Fruit fly (Drosophila melanogaster) whole organism, adult: ENCODE results near the gene CG32755.

ENCODE experiments used
- CG11617 ChIP-seq: fragments of 200-800 bp; sonication (Bioruptor generic); optimal IDR thresholded peaks from 2 replicates; lab custom pipeline; 2017; ENCODE audit warnings: mild to moderate bottlenecking, missing biosample characterization, missing genetic modification reagents, missing genetic modification characterization
- CG12768 ChIP-seq: fragments of 200-800 bp; sonication (Bioruptor generic); optimal IDR thresholded peaks from 2 replicates; lab custom pipeline; 2017; ENCODE audit warnings: missing biosample characterization, missing genetic modification characterization, mild to moderate bottlenecking, moderate library complexity, missing genetic modification reagents
- CG14711 ChIP-seq: fragments of 200-800 bp; sonication (Bioruptor generic); optimal IDR thresholded peaks from 2 replicates; lab custom pipeline; 2018; ENCODE audit warnings: missing biosample characterization, mild to moderate bottlenecking, missing genetic modification characterization, moderate library complexity
- CG1620 ChIP-seq: fragments of 200-800 bp; sonication (Bioruptor generic); optimal IDR thresholded peaks from 2 replicates; lab custom pipeline; 2016; ENCODE audit warnings: missing biosample characterization, missing genetic modification characterization
- CG33017 ChIP-seq: fragments of 200-800 bp; sonication (Bioruptor generic); optimal IDR thresholded peaks from 2 replicates; lab custom pipeline; 2018; ENCODE audit warnings: missing biosample characterization, mild to moderate bottlenecking, missing genetic modification characterization, moderate library complexity
- CG5204 ChIP-seq: fragments of 200-800 bp; sonication (Bioruptor generic); optimal IDR thresholded peaks from 2 replicates; lab custom pipeline; 2016; ENCODE audit warnings: missing biosample characterization, missing genetic modification characterization
- CG7045 ChIP-seq: fragments of 200-800 bp; sonication (Bioruptor generic); optimal IDR thresholded peaks from 2 replicates; lab custom pipeline; 2017; ENCODE audit warnings: missing biosample characterization, mild to moderate bottlenecking, missing genetic modification characterization
- CG7101 ChIP-seq: fragments of 200-800 bp; sonication (Bioruptor generic); optimal IDR thresholded peaks from 2 replicates; lab custom pipeline; 2018; ENCODE audit warnings: missing biosample characterization, mild to moderate bottlenecking, missing genetic modification characterization, moderate library complexity
- Clk ChIP-seq: fragments of 200-800 bp; sonication (Bioruptor generic); optimal IDR thresholded peaks from 2 replicates; lab custom pipeline; 2017; ENCODE audit warnings: missing biosample characterization, missing genetic modification characterization
- Crg-1 ChIP-seq: fragments of 200-800 bp; sonication (Bioruptor generic); optimal IDR thresholded peaks from 2 replicates; lab custom pipeline; 2016; ENCODE audit warnings: missing biosample characterization, missing genetic modification characterization
- Hr96 ChIP-seq: fragments of 200-800 bp; sonication (Bioruptor generic); optimal IDR thresholded peaks from 2 replicates; lab custom pipeline; 2016; ENCODE audit warnings: missing biosample characterization, missing genetic modification characterization
- Mnt ChIP-seq: fragments of 200-800 bp; sonication (Bioruptor generic); optimal IDR thresholded peaks from 2 replicates; lab custom pipeline; 2016; ENCODE audit warnings: missing biosample characterization, mild to moderate bottlenecking, missing genetic modification characterization
- bab1 ChIP-seq: fragments of 200-800 bp; sonication (Bioruptor generic); optimal IDR thresholded peaks from 3 replicates; lab custom pipeline; 2019; ENCODE audit warnings: missing biosample characterization, mild to moderate bottlenecking, missing genetic modification characterization, moderate library complexity
- cic ChIP-seq: fragments of 200-800 bp; sonication (Bioruptor generic); optimal IDR thresholded peaks from 2 replicates; lab custom pipeline; 2017; ENCODE audit warnings: missing biosample characterization, mild to moderate bottlenecking, missing genetic modification characterization, moderate library complexity
- cnc ChIP-seq, 2 experiments: fragments of >200 bp; optimal IDR thresholded peaks; 2 replicates each; lab custom pipeline; 2017
- kay ChIP-seq: fragments of 200-800 bp; sonication (Bioruptor generic); peaks from one replicate; lab custom pipeline; 2016; ENCODE audit warnings: missing biosample characterization, missing genetic modification characterization, borderline replicate concordance
- ovo ChIP-seq: fragments of 200-800 bp; sonication (Bioruptor generic); optimal IDR thresholded peaks from 2 replicates; lab custom pipeline; 2016; ENCODE audit warnings: missing biosample characterization, missing genetic modification characterization
- pad ChIP-seq: fragments of 200-800 bp; sonication (Bioruptor generic); optimal IDR thresholded peaks from 3 replicates; lab custom pipeline; 2017; ENCODE audit warnings: missing biosample characterization, missing genetic modification characterization, mild to moderate bottlenecking, moderate library complexity, missing genetic modification reagents
- tj ChIP-seq: fragments of 200-800 bp; sonication (Bioruptor generic); optimal IDR thresholded peaks from 3 replicates; lab custom pipeline; 2017; ENCODE audit warnings: missing biosample characterization, mild to moderate bottlenecking, missing genetic modification characterization, moderate library complexity
- toe ChIP-seq: fragments of 200-800 bp; sonication (Bioruptor generic); optimal IDR thresholded peaks from 2 replicates; lab custom pipeline; 2016; ENCODE audit warnings: missing biosample characterization, missing genetic modification characterization

Gene CG32755

DNA sequence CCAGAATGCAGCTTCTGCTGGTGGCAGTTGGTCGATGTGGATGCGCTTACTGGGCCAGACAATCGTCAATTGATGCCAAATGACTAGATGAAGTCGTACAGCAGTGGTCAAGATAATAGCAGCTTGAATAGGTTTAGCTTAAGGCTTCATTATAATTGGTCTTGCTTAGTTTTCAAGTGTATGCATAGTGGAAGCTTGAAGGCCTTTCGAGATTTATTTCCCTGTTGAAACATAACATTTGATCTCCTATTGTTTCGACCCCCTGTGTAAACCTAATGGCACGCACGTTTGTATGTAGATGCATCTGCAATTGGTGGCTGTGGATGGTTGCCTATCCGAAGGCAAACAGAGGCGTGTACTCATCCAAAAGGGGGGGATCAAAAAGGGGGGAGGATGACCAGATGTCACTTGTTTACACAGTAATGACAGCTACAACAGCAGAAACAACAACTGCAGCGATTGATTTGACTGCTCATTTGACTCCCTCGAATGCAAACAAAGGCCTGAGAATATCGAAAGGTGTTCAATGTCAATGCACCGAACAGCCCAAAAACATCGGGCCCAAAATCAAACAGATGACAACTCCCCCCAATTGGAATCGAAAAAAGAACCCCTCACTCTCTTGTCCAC lies 18.2 kb downstream of the CG32755 start:
- TF ChIP-seq CG7101 (tag; lab: Kevin White, UChicago) (no peak), CG33017 (tag; lab: Kevin White, UChicago) (no peak), CG5204 (no peak), bab1 (no peak), Mnt (GFP tag; lab: Kevin White, UChicago) (no peak), kay (GFP tag; lab: Kevin White, UChicago) (no peak), cic (no peak), CG11617 (GFP tag; lab: Kevin White, UChicago) (no peak), CG14711 (tag; lab: Kevin White, UChicago) (no peak), cnc (optimal IDR thresholded peaks at IDR 0.05; lab: Kevin White, UChicago) (no peak), Hr96 (no peak), tj (GFP tag; lab: Kevin White, UChicago) (no peak), ovo (GFP tag; lab: Kevin White, UChicago) (no peak), toe (no peak), CG7045 (GFP tag; lab: Kevin White, UChicago) (no peak), Crg-1 (GFP tag; lab: Kevin White, UChicago) (no peak), pad (GFP tag; lab: Kevin White, UChicago) (no peak), CG1620 (GFP tag; lab: Kevin White, UChicago) (no peak), Clk (GFP tag; lab: Kevin White, UChicago) (no peak)

dm6 chrX:5969860-5970665 lies 20.0 kb downstream of the CG32755 start:
- TF ChIP-seq tj (GFP tag; lab: Kevin White, UChicago) (no peak), Hr96 (no peak), pad (GFP tag; lab: Kevin White, UChicago) (no peak), Clk (GFP tag; lab: Kevin White, UChicago) (no peak), CG7101 (tag; lab: Kevin White, UChicago) (no peak), cic (no peak), kay (GFP tag; lab: Kevin White, UChicago) (no peak), CG14711 (tag; lab: Kevin White, UChicago) (no peak), CG5204 (no peak), bab1 (no peak), ovo (GFP tag; lab: Kevin White, UChicago) (no peak), toe (no peak), Mnt (GFP tag; lab: Kevin White, UChicago) (no peak), CG1620 (GFP tag; lab: Kevin White, UChicago) (no peak), cnc (optimal IDR thresholded peaks at IDR 0.05; lab: Kevin White, UChicago) (no peak), CG33017 (tag; lab: Kevin White, UChicago) (no peak)

DNA sequence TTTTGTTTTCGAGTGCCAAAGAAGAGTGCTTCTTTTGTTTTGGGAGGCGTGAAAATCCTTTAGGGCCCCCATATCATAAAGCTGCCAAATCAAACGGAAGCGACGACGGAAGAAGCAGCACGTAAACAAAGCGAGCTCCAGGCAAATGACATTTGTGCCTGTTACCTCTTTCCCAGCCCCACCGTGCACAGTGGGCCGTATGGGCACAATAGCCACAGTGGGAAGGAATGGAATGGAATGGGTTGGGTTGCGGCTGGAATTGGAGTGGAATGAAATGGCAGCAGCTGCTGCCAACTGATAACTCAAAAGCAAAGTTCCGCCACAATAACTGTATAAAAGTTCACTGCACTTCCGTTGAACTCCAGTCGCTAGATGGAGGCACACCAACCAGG lies 20.6 kb downstream of the CG32755 start:
- no peak for TF ChIP-seq Crg-1 (GFP tag; lab: Kevin White, UChicago)
- TF ChIP-seq toe, result no peak
- TF ChIP-seq bab1, result no peak
- no peak for TF ChIP-seq Hr96
- TF ChIP-seq pad (GFP tag; lab: Kevin White, UChicago), result no peak
- no peak for TF ChIP-seq CG33017 (tag; lab: Kevin White, UChicago)
- TF ChIP-seq tj (GFP tag; lab: Kevin White, UChicago), result no peak
- TF ChIP-seq CG14711 (tag; lab: Kevin White, UChicago), result no peak
- no peak for TF ChIP-seq Mnt (GFP tag; lab: Kevin White, UChicago)
- TF ChIP-seq CG1620 (GFP tag; lab: Kevin White, UChicago), result no peak
- no peak for TF ChIP-seq CG12768
- no peak for TF ChIP-seq Clk (GFP tag; lab: Kevin White, UChicago)
- TF ChIP-seq CG7045 (GFP tag; lab: Kevin White, UChicago), result no peak
- TF ChIP-seq kay (GFP tag; lab: Kevin White, UChicago), result no peak
- TF ChIP-seq cnc (optimal IDR thresholded peaks at IDR 0.05; lab: Kevin White, UChicago), result no peak
- TF ChIP-seq ovo (GFP tag; lab: Kevin White, UChicago), result no peak
- no peak for TF ChIP-seq cic
- no peak for TF ChIP-seq CG11617 (GFP tag; lab: Kevin White, UChicago)

dm6 chrX:5972030-5972429 lies 22.0 kb downstream of the CG32755 start:
- TF ChIP-seq cic (no peak), Mnt (GFP tag; lab: Kevin White, UChicago) (no peak), CG7101 (tag; lab: Kevin White, UChicago) (no peak), ovo (GFP tag; lab: Kevin White, UChicago) (no peak), pad (GFP tag; lab: Kevin White, UChicago) (no peak), Clk (GFP tag; lab: Kevin White, UChicago) (no peak), CG33017 (tag; lab: Kevin White, UChicago) (no peak), kay (GFP tag; lab: Kevin White, UChicago) (no peak), CG14711 (tag; lab: Kevin White, UChicago) (no peak), Crg-1 (GFP tag; lab: Kevin White, UChicago) (no peak), CG1620 (GFP tag; lab: Kevin White, UChicago) (no peak), CG5204 (no peak), CG12768 (no peak), cnc (optimal IDR thresholded peaks at IDR 0.05; lab: Kevin White, UChicago) (no peak), CG7045 (GFP tag; lab: Kevin White, UChicago) (no peak), bab1 (no peak), tj (GFP tag; lab: Kevin White, UChicago) (no peak)

DNA sequence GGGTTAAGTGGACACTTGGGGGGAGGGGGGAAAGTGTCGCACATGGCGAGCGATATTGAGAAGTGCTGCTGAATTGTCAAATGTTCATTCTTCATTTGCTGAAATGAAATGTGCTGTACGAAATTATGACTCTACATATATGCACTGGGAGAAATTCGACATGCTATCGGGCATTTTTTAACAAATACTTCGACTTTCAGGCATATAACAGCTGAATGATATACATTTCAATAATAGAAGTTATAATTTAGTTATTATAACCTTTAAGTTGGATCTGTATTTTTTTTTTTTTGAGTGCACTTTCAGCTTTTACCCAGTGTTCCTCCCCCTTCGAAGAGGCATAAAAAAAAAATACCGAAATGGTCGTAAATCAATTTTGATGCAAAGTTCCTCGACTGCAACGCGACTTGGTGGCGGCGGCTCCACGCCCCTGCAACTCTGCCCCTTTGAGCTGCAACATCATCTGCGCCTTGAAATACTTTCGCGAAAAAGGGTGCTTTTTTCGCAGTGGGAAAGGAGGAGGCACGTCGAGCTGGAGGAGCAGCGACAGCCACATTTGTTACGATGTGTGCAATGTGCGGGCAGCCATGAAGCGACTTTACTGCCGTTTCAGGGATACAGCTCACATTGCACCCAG lies 23.5 kb downstream of the CG32755 start:
- TF ChIP-seq CG14711 (tag; lab: Kevin White, UChicago), result no peak
- TF ChIP-seq Hr96, result no peak
- TF ChIP-seq bab1, result no peak
